Worm (Caenorhabditis elegans) whole organism, mixed stage, embryonic: Measurements from ENCODE around the gene peb-1.

Experiments used
- ces-1 ChIP-seq: fragments of 150-350 bp; optimal IDR thresholded peaks from 2 replicates; lab custom pipeline; 2014; ENCODE audit warnings: missing biosample characterization, missing genetic modification reagents, missing genetic modification characterization
- cnd-1 ChIP-seq: fragments of 200-800 bp; sonication (Bioruptor generic); optimal IDR thresholded peaks from 2 replicates; lab custom pipeline; 2018; ENCODE audit warnings: mild to moderate bottlenecking, missing genetic modification characterization, missing compliant biosample characterization
- flh-1 ChIP-seq: fragments of 200-800 bp; sonication (Bioruptor generic); optimal IDR thresholded peaks from 2 replicates; lab custom pipeline; 2018; ENCODE audit warnings: mild to moderate bottlenecking, missing genetic modification characterization, moderate library complexity, missing compliant biosample characterization
- mep-1 ChIP-seq: fragments of 150-350 bp; optimal IDR thresholded peaks from 2 replicates; lab custom pipeline; 2017; ENCODE audit warnings: missing biosample characterization, missing genetic modification reagents, missing genetic modification characterization, inconsistent platforms
- nhr-12 ChIP-seq: fragments of 150-350 bp; optimal IDR thresholded peaks from 2 replicates; lab custom pipeline; 2014; ENCODE audit warnings: missing biosample characterization, missing genetic modification characterization
- nhr-76 ChIP-seq: sonication (generic microtip); optimal IDR thresholded peaks from 2 replicates; lab custom pipeline; 2017; ENCODE audit warnings: missing biosample characterization, missing genetic modification characterization
- pha-4 ChIP-seq: fragments of 150-350 bp; optimal IDR thresholded peaks from 2 replicates; lab custom pipeline; 2018; ENCODE audit warnings: missing biosample characterization, missing genetic modification reagents, missing genetic modification characterization
- snpc-4 ChIP-seq: fragments of 150-350 bp; optimal IDR thresholded peaks from 2 replicates; lab custom pipeline; 2014; ENCODE audit warnings: missing biosample characterization, missing genetic modification characterization
- sptf-1 ChIP-seq: sonication (generic microtip); optimal IDR thresholded peaks from 2 replicates; lab custom pipeline; 2017; ENCODE audit warnings: mild to moderate bottlenecking, missing genetic modification characterization, moderate library complexity, missing compliant biosample characterization
- tbx-8 ChIP-seq: fragments of 200-800 bp; sonication (Bioruptor generic); optimal IDR thresholded peaks from 2 replicates; lab custom pipeline; 2018; ENCODE audit warnings: mild to moderate bottlenecking, missing genetic modification characterization, moderate library complexity, missing compliant biosample characterization
- ztf-11 ChIP-seq: fragments of 150-350 bp; optimal IDR thresholded peaks from 2 replicates; lab custom pipeline; 2014; ENCODE audit warnings: missing biosample characterization, missing genetic modification characterization

- TF ChIP-seq pha-4 (tag; lab: Kevin White, UChicago), result peak; percentile 78
- no peak for TF ChIP-seq flh-1 (GFP tag; lab: Kevin White, UChicago)
- TF ChIP-seq sptf-1 (tag; lab: Kevin White, UChicago), result no peak
- peak; percentile 65 for TF ChIP-seq ces-1
- no peak for TF ChIP-seq tbx-8
- TF ChIP-seq nhr-76, result no peak
- TF ChIP-seq cnd-1 (tag; lab: Kevin White, UChicago), result peak; percentile 12
- TF ChIP-seq mep-1 (tag; lab: Kevin White, UChicago), result peak; percentile 76
- no peak for TF ChIP-seq snpc-4 (tag; lab: Kevin White, UChicago)
- TF ChIP-seq nhr-12 (tag; lab: Kevin White, UChicago), result no peak
- TF ChIP-seq ztf-11 (tag; lab: Kevin White, UChicago), result no peak
Observed at ce11 chrX:2237438-2237961, 26.6 kb downstream of the peb-1 start, which contains the start of gene vha-15.
